Worm (Caenorhabditis elegans) whole organism, L4 larva: ENCODE results near the gene F59B2.14.

ENCODE experiments used
- ceh-20 ChIP-seq: fragments of 200-800 bp; sonication (Bioruptor generic); IDR thresholded peaks from 2 replicates; pipeline ENCODE4 v1.3.6; 2022; ENCODE audit warnings: missing genetic modification reagents, missing genetic modification characterization, missing compliant biosample characterization
- ceh-28 ChIP-seq: fragments of 150-350 bp; optimal IDR thresholded peaks from 2 replicates; lab custom pipeline; 2014; ENCODE audit warnings: missing biosample characterization, missing genetic modification reagents, missing genetic modification characterization
- daf-12 ChIP-seq: fragments of 150-350 bp; optimal IDR thresholded peaks from 2 replicates; lab custom pipeline; 2014; ENCODE audit warnings: missing biosample characterization, missing genetic modification reagents, missing genetic modification characterization
- fos-1 ChIP-seq: fragments of 150-350 bp; optimal IDR thresholded peaks from 2 replicates; lab custom pipeline; 2014; ENCODE audit warnings: missing biosample characterization, missing genetic modification characterization
- jun-1 ChIP-seq: fragments of 150-350 bp; optimal IDR thresholded peaks from 2 replicates; lab custom pipeline; 2014; ENCODE audit warnings: missing biosample characterization, missing genetic modification reagents, missing genetic modification characterization
- lin-1 ChIP-seq: fragments of 200-800 bp; sonication (Bioruptor generic); IDR thresholded peaks from 2 replicates; pipeline ENCODE4 v1.3.6; 2022; ENCODE audit warnings: missing genetic modification reagents, missing genetic modification characterization, missing compliant biosample characterization
- mes-2 ChIP-seq: sonication (generic microtip); optimal IDR thresholded peaks from 2 replicates; lab custom pipeline; 2016; ENCODE audit warnings: missing genotype, mild to moderate bottlenecking, missing genetic modification characterization, missing compliant biosample characterization; ENCODE audit not compliant: poor library complexity, severe bottlenecking
- nhr-10 ChIP-seq: fragments of 150-350 bp; optimal IDR thresholded peaks from 2 replicates; lab custom pipeline; 2014; ENCODE audit warnings: missing biosample characterization, missing genetic modification characterization
- pqm-1 ChIP-seq: sonication (generic microtip); optimal IDR thresholded peaks from 2 replicates; lab custom pipeline; 2017; ENCODE audit warnings: missing biosample characterization, missing genetic modification characterization
- unc-62 ChIP-seq, 3 experiments: fragments of 150-350 bp in 1 of 3; sonication (generic microtip); optimal IDR thresholded peaks in 2 of 3; peaks in 1 of 3; 1 replicate in 1 of 3; 2 replicates in 2 of 3; lab custom pipeline; 2014 to 2017; ENCODE audit warnings: missing biosample characterization in 3 of 3, missing genetic modification characterization in 3 of 3, missing genetic modification reagents in 3 of 3, missing genotype in 1 of 3
- ztf-11 ChIP-seq: fragments of 150-350 bp; optimal IDR thresholded peaks from 2 replicates; lab custom pipeline; 2014; ENCODE audit warnings: missing biosample characterization, missing genetic modification characterization

- TF ChIP-seq mes-2 (tag; lab: Kevin White, UChicago) (no peak), fos-1 (no peak), ceh-28 (tag; lab: Kevin White, UChicago) (no peak), unc-62 (GFP tag; optimal IDR thresholded peaks at IDR 0.05 in 1 of 2; lab: Kevin White, UChicago) (no peak), unc-62 (tag; optimal IDR thresholded peaks at IDR 0.05; lab: Kevin White, UChicago) (no peak), lin-1 (GFP tag; lab: Robert Waterston, UW) (no peak), ztf-11 (tag; lab: Kevin White, UChicago) (no peak), ceh-20 (no peak), daf-12 (tag; lab: Kevin White, UChicago) (no peak), nhr-10 (tag; lab: Kevin White, UChicago) (no peak), jun-1 (tag; lab: Kevin White, UChicago) (no peak), pqm-1 (no peak)
These were observed 10.1 kb downstream of the F59B2.14 start, which contains the start of gene F59B2.9 for ce11 chrIII:9012309-9012708.
